Worm (Caenorhabditis elegans) whole organism, L3 larva: Measurements from ENCODE around the gene wht-3.

ENCODE experiments used
- R02D3.7 ChIP-seq: fragments of 150-350 bp; optimal IDR thresholded peaks from 2 replicates; lab custom pipeline; 2014; ENCODE audit warnings: missing biosample characterization, missing genetic modification characterization
- ZK546.5 ChIP-seq: sonication (generic microtip); optimal IDR thresholded peaks from 2 replicates; lab custom pipeline; 2017; ENCODE audit warnings: missing biosample characterization, missing genetic modification characterization
- aly-2 ChIP-seq: fragments of 150-350 bp; optimal IDR thresholded peaks from 2 replicates; lab custom pipeline; 2014; ENCODE audit warnings: missing biosample characterization, missing genetic modification characterization
- ama-1 ChIP-seq: fragments of 150-350 bp; optimal IDR thresholded peaks from 2 replicates; lab custom pipeline; 2018
- ceh-16 ChIP-seq: sonication (generic microtip); optimal IDR thresholded peaks from 2 replicates; lab custom pipeline; 2017; ENCODE audit warnings: missing biosample characterization, missing genetic modification characterization
- ceh-82 ChIP-seq: fragments of 150-350 bp; optimal IDR thresholded peaks from 2 replicates; lab custom pipeline; 2014; ENCODE audit warnings: missing biosample characterization, missing genetic modification characterization
- daf-12 ChIP-seq: fragments of 150-350 bp; optimal IDR thresholded peaks from 2 replicates; lab custom pipeline; 2014; ENCODE audit warnings: missing biosample characterization, missing genetic modification reagents, missing genetic modification characterization
- egl-27 ChIP-seq: sonication (generic microtip); optimal IDR thresholded peaks from 4 replicates; lab custom pipeline; 2017; ENCODE audit warnings: missing biosample characterization, missing genetic modification reagents, missing genetic modification characterization
- egl-5 ChIP-seq: fragments of 150-350 bp; optimal IDR thresholded peaks from 2 replicates; lab custom pipeline; 2017; ENCODE audit warnings: missing biosample characterization, missing genetic modification reagents, missing genetic modification characterization, inconsistent platforms
- elt-1 ChIP-seq: fragments of 150-350 bp; optimal IDR thresholded peaks from 2 replicates; lab custom pipeline; 2014; ENCODE audit warnings: missing biosample characterization, missing genetic modification characterization
- elt-2 ChIP-seq: sonication (generic microtip); optimal IDR thresholded peaks from 2 replicates; lab custom pipeline; 2016; ENCODE audit warnings: missing genetic modification reagents, mild to moderate bottlenecking, missing genetic modification characterization, missing compliant biosample characterization
- eor-1 ChIP-seq, 2 experiments: fragments of 150-350 bp; optimal IDR thresholded peaks; 2 replicates each; lab custom pipeline; 2014 to 2018; ENCODE audit warnings: missing biosample characterization in 2 of 2, missing genetic modification characterization in 2 of 2
- fkh-10 ChIP-seq: sonication (generic microtip); optimal IDR thresholded peaks from 2 replicates; lab custom pipeline; 2017; ENCODE audit warnings: missing biosample characterization, missing genetic modification reagents, missing genetic modification characterization
- fos-1 ChIP-seq: fragments of 150-350 bp; optimal IDR thresholded peaks from 2 replicates; lab custom pipeline; 2014; ENCODE audit warnings: missing biosample characterization, missing genetic modification characterization
- hmg-11 ChIP-seq: sonication (generic microtip); optimal IDR thresholded peaks from 2 replicates; lab custom pipeline; 2016; ENCODE audit warnings: missing genetic modification characterization, missing compliant biosample characterization
- jun-1 ChIP-seq: fragments of 150-350 bp; optimal IDR thresholded peaks from 2 replicates; lab custom pipeline; 2014; ENCODE audit warnings: missing biosample characterization, missing genetic modification reagents, missing genetic modification characterization
- lin-15B ChIP-seq: fragments of 150-350 bp; optimal IDR thresholded peaks from 2 replicates; lab custom pipeline; 2014; ENCODE audit warnings: missing biosample characterization, missing genetic modification characterization
- lin-39 ChIP-seq: fragments of 150-350 bp; optimal IDR thresholded peaks from 2 replicates; lab custom pipeline; 2018; ENCODE audit warnings: missing biosample characterization, missing genetic modification reagents, missing genetic modification characterization
- lsy-12 ChIP-seq: sonication (generic microtip); optimal IDR thresholded peaks from 2 replicates; lab custom pipeline; 2016; ENCODE audit warnings: mild to moderate bottlenecking, missing genetic modification characterization, missing compliant biosample characterization
- nfya-1 ChIP-seq: sonication (generic microtip); optimal IDR thresholded peaks from 2 replicates; lab custom pipeline; 2017; ENCODE audit warnings: missing genetic modification characterization, mild to moderate bottlenecking, missing compliant biosample characterization, antibody characterized with exemption, moderate library complexity; ENCODE audit not compliant: insufficient read depth
- nhr-11 ChIP-seq: fragments of 150-350 bp; optimal IDR thresholded peaks from 2 replicates; lab custom pipeline; 2014; ENCODE audit warnings: missing biosample characterization, missing genetic modification characterization
- nhr-237 ChIP-seq: fragments of 150-350 bp; optimal IDR thresholded peaks from 2 replicates; lab custom pipeline; 2014; ENCODE audit warnings: missing biosample characterization, missing genetic modification characterization
- nhr-25 ChIP-seq: sonication (generic microtip); optimal IDR thresholded peaks from 2 replicates; lab custom pipeline; 2017; ENCODE audit warnings: missing biosample characterization, missing genetic modification characterization
- nhr-67 ChIP-seq: fragments of 150-350 bp; optimal IDR thresholded peaks from 2 replicates; lab custom pipeline; 2014; ENCODE audit warnings: missing biosample characterization, missing genetic modification characterization
- nhr-77 ChIP-seq: fragments of 150-350 bp; optimal IDR thresholded peaks from 2 replicates; lab custom pipeline; 2014; ENCODE audit warnings: missing biosample characterization, missing genetic modification characterization
- pha-4 ChIP-seq: fragments of 150-350 bp; optimal IDR thresholded peaks from 2 replicates; lab custom pipeline; 2014; ENCODE audit warnings: missing biosample characterization, missing genetic modification reagents, missing genetic modification characterization
- sea-2 ChIP-seq: fragments of 150-350 bp; sonication (generic microtip); optimal IDR thresholded peaks from 4 replicates; lab custom pipeline; 2014; ENCODE audit warnings: missing biosample characterization, missing genetic modification reagents, missing genetic modification characterization
- skn-1 ChIP-seq: fragments of 150-350 bp; optimal IDR thresholded peaks from 2 replicates; lab custom pipeline; 2014; ENCODE audit warnings: missing biosample characterization, missing genetic modification characterization
- snpc-4 ChIP-seq: fragments of 150-350 bp; optimal IDR thresholded peaks from 2 replicates; lab custom pipeline; 2014; ENCODE audit warnings: missing biosample characterization, missing genetic modification characterization
- tbx-2 ChIP-seq: sonication (generic microtip); optimal IDR thresholded peaks from 2 replicates; lab custom pipeline; 2016; ENCODE audit warnings: mild to moderate bottlenecking, missing genetic modification characterization, missing compliant biosample characterization
- unc-39 ChIP-seq: sonication (generic microtip); optimal IDR thresholded peaks from 4 replicates; lab custom pipeline; 2017; ENCODE audit warnings: missing biosample characterization, missing genetic modification characterization
- zag-1 ChIP-seq: fragments of 150-350 bp; optimal IDR thresholded peaks from 2 replicates; lab custom pipeline; 2014; ENCODE audit warnings: missing biosample characterization, missing genetic modification characterization
- ztf-11 ChIP-seq: fragments of 150-350 bp; optimal IDR thresholded peaks from 2 replicates; lab custom pipeline; 2014; ENCODE audit warnings: missing biosample characterization, missing genetic modification characterization
- ztf-4 ChIP-seq: fragments of 150-350 bp; optimal IDR thresholded peaks from 2 replicates; lab custom pipeline; 2014; ENCODE audit warnings: missing biosample characterization, missing genetic modification characterization

wht-3 gene

ce11 chrIII:4113594-4113993, 37.8 kb downstream of the wht-3 start:
- TF ChIP-seq nfya-1 (tag; lab: Kevin White, UChicago) (peak; percentile 9), ceh-82 (tag; lab: Kevin White, UChicago) (no peak)

- TF ChIP-seq nhr-67 = no peak
- no peak for TF ChIP-seq egl-27 (tag; lab: Kevin White, UChicago)
- no peak for TF ChIP-seq daf-12
- no peak for TF ChIP-seq nhr-11 (tag; lab: Kevin White, UChicago)
- TF ChIP-seq nhr-25 (tag; lab: Kevin White, UChicago) = no peak
- no peak for TF ChIP-seq pha-4 (tag; lab: Kevin White, UChicago)
- no peak for TF ChIP-seq ama-1
- peak; percentile 90 for TF ChIP-seq lin-39 (tag; lab: Kevin White, UChicago)
- TF ChIP-seq ztf-11 (tag; lab: Kevin White, UChicago) = no peak
- TF ChIP-seq eor-1 (tag; optimal IDR thresholded peaks at IDR 0.05; lab: Kevin White, UChicago) = no peak
- TF ChIP-seq tbx-2 (tag; lab: Kevin White, UChicago) = no peak
- peak; percentile 57 for TF ChIP-seq nfya-1 (tag; lab: Kevin White, UChicago)
- TF ChIP-seq, all 47 proteins: peak for 2
Measured at ce11 chrIII:4107929-4108520, 43.4 kb downstream of the wht-3 start.

DNA sequence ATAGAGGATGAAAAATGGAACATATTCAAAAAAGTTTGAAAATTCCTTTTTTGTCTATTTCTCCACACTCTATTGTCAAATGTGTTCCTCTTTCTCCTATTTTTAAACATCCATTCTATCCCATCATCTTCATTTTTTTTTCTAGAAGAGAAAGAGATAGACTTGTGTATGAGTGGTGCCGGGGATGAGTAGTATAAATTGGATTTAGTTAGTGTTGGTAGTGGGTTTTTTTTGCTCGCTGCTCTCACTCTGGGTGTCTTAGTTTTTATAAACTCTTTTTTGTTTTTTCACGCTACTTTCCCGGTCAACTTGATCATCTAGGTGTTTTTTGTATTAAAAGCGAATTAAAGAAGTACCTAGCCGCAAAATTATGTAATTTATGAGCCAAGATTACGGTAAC, 44.2 kb downstream of the wht-3 start:
- no peak for TF ChIP-seq egl-5 (tag; lab: Kevin White, UChicago)
- TF ChIP-seq sea-2 (GFP tag; lab: Kevin White, UChicago) = no peak
- no peak for TF ChIP-seq aly-2 (tag; lab: Kevin White, UChicago)
- no peak for TF ChIP-seq tbx-2 (tag; lab: Kevin White, UChicago)
- no peak for TF ChIP-seq skn-1
- no peak for TF ChIP-seq snpc-4 (tag; lab: Kevin White, UChicago)
- no peak for TF ChIP-seq ztf-4
- TF ChIP-seq fkh-10 (GFP tag; lab: Kevin White, UChicago) = no peak
- no peak for TF ChIP-seq elt-2
- TF ChIP-seq lin-39 (tag; lab: Kevin White, UChicago) = no peak
- TF ChIP-seq ceh-16 (tag; lab: Kevin White, UChicago) = no peak
- no peak for TF ChIP-seq zag-1 (tag; lab: Kevin White, UChicago)
- TF ChIP-seq fos-1 = no peak

- TF ChIP-seq elt-1 (tag; lab: Kevin White, UChicago) (no peak), lin-15B (tag; lab: Kevin White, UChicago) (no peak), ceh-16 (tag; lab: Kevin White, UChicago) (no peak), ZK546.5 (tag; lab: Kevin White, UChicago) (no peak), unc-39 (tag; lab: Kevin White, UChicago) (no peak)
Measured at ce11 chrIII:4106611-4107010, 44.8 kb downstream of the wht-3 start.

ce11 chrIII:4103171-4103570, 48.2 kb downstream of the wht-3 start:
- TF ChIP-seq sea-2 (GFP tag; lab: Kevin White, UChicago) = no peak
- no peak for TF ChIP-seq nhr-237 (tag; lab: Kevin White, UChicago)
- TF ChIP-seq hmg-11 = no peak
- TF ChIP-seq unc-39 (tag; lab: Kevin White, UChicago) = no peak
- no peak for TF ChIP-seq zag-1 (tag; lab: Kevin White, UChicago)
- no peak for TF ChIP-seq nhr-77 (tag; lab: Kevin White, UChicago)
- no peak for TF ChIP-seq elt-1 (tag; lab: Kevin White, UChicago)
- TF ChIP-seq lsy-12 (tag; lab: Kevin White, UChicago) = no peak
- TF ChIP-seq jun-1 = no peak
- no peak for TF ChIP-seq ceh-16 (tag; lab: Kevin White, UChicago)
- no peak for TF ChIP-seq lin-15B (tag; lab: Kevin White, UChicago)
- TF ChIP-seq elt-2 = no peak
- no peak for TF ChIP-seq R02D3.7
- TF ChIP-seq, all 47 proteins: peak for 0
